Worm (Caenorhabditis elegans): ENCODE measurements around the gene wrn-1.

Gene wrn-1

ce11 chrII:6591000-6591399 lies 36.2 kb downstream of the wrn-1 start (continued):
- TF ChIP-seq rpc-1 (optimal IDR thresholded peaks at IDR 0.05), result no peak
- no peak for TF ChIP-seq rpc-1 (tag; optimal IDR thresholded peaks at IDR 0.05)
- TF ChIP-seq nfya-1 (tag; optimal IDR thresholded peaks at IDR 0.05; ENCODE audit: borderline replicate concordance, insufficient read depth), result no peak
- TF ChIP-seq akir-1 (GFP tag; optimal IDR thresholded peaks at IDR 0.05), result no peak
- no peak for TF ChIP-seq snpc-4 (GFP tag; optimal IDR thresholded peaks at IDR 0.05)
- no peak for TF ChIP-seq snpc-4 (tag; optimal IDR thresholded peaks at IDR 0.05)
- no peak for TF ChIP-seq snpc-1.1 (tag; optimal IDR thresholded peaks at IDR 0.05; ENCODE audit: insufficient read depth)
- no peak for TF ChIP-seq ceh-79 (tag; optimal IDR thresholded peaks at IDR 0.05)
- TF ChIP-seq pha-4 (tag; optimal IDR thresholded peaks at IDR 0.05), result no peak
- no peak for TF ChIP-seq F22D6.2 (tag; optimal IDR thresholded peaks at IDR 0.05)
- TF ChIP-seq ceh-100 (GFP tag; IDR thresholded peaks at IDR 0.05), result no peak
- TF ChIP-seq Y95B8A.8 (GFP tag; IDR thresholded peaks at IDR 0.05), result 0 out of 2 replicates have a peak, but pooled peaks have one; percentile 53
- TF ChIP-seq somi-1 (GFP tag; optimal IDR thresholded peaks at IDR 0.05), result no peak
- TF ChIP-seq unc-130 (GFP tag; optimal IDR thresholded peaks at IDR 0.05), result no peak
- no peak for TF ChIP-seq D2030.7 (GFP tag; IDR thresholded peaks at IDR 0.05)
- TF ChIP-seq mes-4 (tag; optimal IDR thresholded peaks at IDR 0.05), result no peak
- no peak for TF ChIP-seq zim-3 (tag; optimal IDR thresholded peaks at IDR 0.05)
- no peak for TF ChIP-seq hsf-1 (GFP tag; IDR thresholded peaks at IDR 0.05)
- TF ChIP-seq tbx-9 (tag; optimal IDR thresholded peaks at IDR 0.05; ENCODE audit: borderline replicate concordance), result no peak
- no peak for TF ChIP-seq ztf-28 (GFP tag; IDR thresholded peaks at IDR 0.05)
- no peak for TF ChIP-seq fkh-3 (tag; optimal IDR thresholded peaks at IDR 0.05)
- no peak for TF ChIP-seq hlh-12 (tag; optimal IDR thresholded peaks at IDR 0.05)
- no peak for TF ChIP-seq lin-35 (GFP tag; optimal IDR thresholded peaks at IDR 0.05)
- no peak for TF ChIP-seq lin-40 (tag; optimal IDR thresholded peaks at IDR 0.05)
- no peak for TF ChIP-seq F33H1.4 (GFP tag; IDR thresholded peaks at IDR 0.05)
- TF ChIP-seq unc-62 (GFP tag; optimal IDR thresholded peaks at IDR 0.05), result no peak
- TF ChIP-seq lsy-27 (tag; optimal IDR thresholded peaks at IDR 0.05; ENCODE audit: borderline replicate concordance, insufficient read depth), result no peak
- TF ChIP-seq chd-7 (tag; optimal IDR thresholded peaks at IDR 0.05), result no peak
- TF ChIP-seq ztf-6 (GFP tag; IDR thresholded peaks at IDR 0.05), result no peak
- TF ChIP-seq gei-17 (GFP tag; optimal IDR thresholded peaks at IDR 0.05), result no peak
- no peak for TF ChIP-seq lin-54 (GFP tag; optimal IDR thresholded peaks at IDR 0.05)
- TF ChIP-seq Y56A3A.18 (GFP tag; IDR thresholded peaks at IDR 0.05), result no peak
- TF ChIP-seq xnd-1 (tag; optimal IDR thresholded peaks at IDR 0.05), result no peak
- no peak for TF ChIP-seq F23B12.7 (tag; optimal IDR thresholded peaks at IDR 0.05; ENCODE audit: insufficient read depth)
- TF ChIP-seq egl-18 (GFP tag; IDR thresholded peaks at IDR 0.05), result no peak
- no peak for TF ChIP-seq F37B4.10 (GFP tag; IDR thresholded peaks at IDR 0.05)
- no peak for TF ChIP-seq F10E7.11 (tag; optimal IDR thresholded peaks at IDR 0.05)
- peak; percentile 54 for TF ChIP-seq T26A5.8 (tag; optimal IDR thresholded peaks at IDR 0.05)
- no peak for TF ChIP-seq atf-7 (tag; optimal IDR thresholded peaks at IDR 0.05)
- no peak for TF ChIP-seq mel-28 (tag; optimal IDR thresholded peaks at IDR 0.05; ENCODE audit: borderline replicate concordance)
- no peak for TF ChIP-seq ceh-40 (GFP tag; IDR thresholded peaks at IDR 0.05)
- TF ChIP-seq pbrm-1 (GFP tag; IDR thresholded peaks at IDR 0.05), result no peak
- TF ChIP-seq ama-1 (optimal IDR thresholded peaks at IDR 0.05), result no peak
- TF ChIP-seq ama-1 (GFP tag; optimal IDR thresholded peaks at IDR 0.05), result no peak
- 0 out of 2 replicates have a peak, but pooled peaks have one; percentile 33 for TF ChIP-seq madf-6 (GFP tag; IDR thresholded peaks at IDR 0.05)
- TF ChIP-seq ZK185.1 (tag; optimal IDR thresholded peaks at IDR 0.05; ENCODE audit: poor library complexity, severe bottlenecking), result no peak
- no peak for TF ChIP-seq die-1 (tag; optimal IDR thresholded peaks at IDR 0.05)
- peak; percentile 55; the same call in 1 of the 2 replicates for TF ChIP-seq B0336.3 (GFP tag; IDR thresholded peaks at IDR 0.05)
- TF ChIP-seq ets-4 (GFP tag; optimal IDR thresholded peaks at IDR 0.05), result no peak
- TF ChIP-seq lsl-1 (GFP tag; optimal IDR thresholded peaks at IDR 0.05), result no peak

Data from whole organism, young adult.